Worm (Caenorhabditis elegans) whole organism, L1 larva: Measurements from ENCODE around the gene T19D12.4.

Experiments used
- C34B4.2 ChIP-seq: sonication (generic microtip); optimal IDR thresholded peaks from 2 replicates; lab custom pipeline; 2017; ENCODE audit warnings: mild to moderate bottlenecking, missing genetic modification characterization, missing compliant biosample characterization
- F16B12.6 ChIP-seq: fragments of 150-350 bp; optimal IDR thresholded peaks from 2 replicates; lab custom pipeline; 2014; ENCODE audit warnings: missing biosample characterization, missing genetic modification characterization
- Y116A8C.19 ChIP-seq: sonication (generic microtip); optimal IDR thresholded peaks from 2 replicates; lab custom pipeline; 2016; ENCODE audit warnings: missing compliant biosample characterization, missing genetic modification characterization, borderline replicate concordance
- aly-2 ChIP-seq: fragments of 150-350 bp; optimal IDR thresholded peaks from 2 replicates; lab custom pipeline; 2014; ENCODE audit warnings: missing biosample characterization, missing genetic modification characterization
- blmp-1 ChIP-seq: fragments of 150-350 bp; optimal IDR thresholded peaks from 2 replicates; lab custom pipeline; 2014; ENCODE audit warnings: missing biosample characterization, missing genetic modification characterization
- ceh-63 ChIP-seq: fragments of 200-800 bp; sonication (Bioruptor generic); optimal IDR thresholded peaks from 2 replicates; lab custom pipeline; 2018; ENCODE audit warnings: mild to moderate bottlenecking, missing genetic modification characterization, missing compliant biosample characterization
- ceh-8 ChIP-seq: fragments of 200-800 bp; sonication (Bioruptor generic); optimal IDR thresholded peaks from 2 replicates; lab custom pipeline; 2018; ENCODE audit warnings: mild to moderate bottlenecking, missing genetic modification characterization, moderate library complexity, missing compliant biosample characterization
- ceh-82 ChIP-seq, 3 experiments: fragments of 150-350 bp in 1 of 3; sonication (generic microtip) in 2 of 3; optimal IDR thresholded peaks; 2 replicates each; lab custom pipeline; 2014 to 2017; ENCODE audit warnings: missing biosample characterization in 3 of 3, missing genetic modification characterization in 3 of 3
- dpl-1 ChIP-seq, 3 experiments: fragments of 150-350 bp in 2 of 3; sonication (generic microtip) in 1 of 3; optimal IDR thresholded peaks; 2 replicates each; lab custom pipeline; 2014 to 2017; ENCODE audit warnings: missing biosample characterization in 3 of 3, missing genetic modification characterization in 3 of 3, missing genetic modification reagents in 3 of 3
- efl-1 ChIP-seq, 4 experiments: fragments of 150-350 bp; optimal IDR thresholded peaks in 3 of 4; peaks in 1 of 4; 1 replicate in 1 of 4; 2 replicates in 3 of 4; lab custom pipeline; 2014; ENCODE audit warnings: missing biosample characterization in 2 of 4, missing genetic modification characterization in 2 of 4, missing genetic modification reagents in 2 of 4
- efl-3 ChIP-seq: fragments of 200-800 bp; sonication (Bioruptor generic); optimal IDR thresholded peaks from 2 replicates; lab custom pipeline; 2018; ENCODE audit warnings: mild to moderate bottlenecking, missing genetic modification characterization, missing compliant biosample characterization
- elt-2 ChIP-seq: sonication (generic microtip); optimal IDR thresholded peaks from 2 replicates; lab custom pipeline; 2016; ENCODE audit warnings: missing genetic modification characterization, mild to moderate bottlenecking, inconsistent platforms, missing compliant biosample characterization, missing genetic modification reagents
- fkh-8 ChIP-seq: sonication (generic microtip); optimal IDR thresholded peaks from 2 replicates; lab custom pipeline; 2016; ENCODE audit warnings: mild to moderate bottlenecking, missing genetic modification characterization, missing compliant biosample characterization
- fos-1 ChIP-seq: fragments of 150-350 bp; optimal IDR thresholded peaks from 2 replicates; lab custom pipeline; 2014; ENCODE audit warnings: missing biosample characterization, missing genetic modification characterization
- hlh-4 ChIP-seq: sonication (generic microtip); optimal IDR thresholded peaks from 2 replicates; lab custom pipeline; 2016; ENCODE audit warnings: mild to moderate bottlenecking, missing genetic modification characterization, missing compliant biosample characterization
- hpl-2 ChIP-seq: fragments of 150-350 bp; optimal IDR thresholded peaks from 2 replicates; lab custom pipeline; 2014; ENCODE audit warnings: missing biosample characterization, missing genetic modification reagents, missing genetic modification characterization
- lin-14 ChIP-seq: fragments of 200-800 bp; sonication (Bioruptor generic); optimal IDR thresholded peaks from 2 replicates; lab custom pipeline; 2018; ENCODE audit warnings: mild to moderate bottlenecking, missing genetic modification characterization, moderate library complexity, missing compliant biosample characterization
- lin-15B ChIP-seq: fragments of 150-350 bp; sonication (generic microtip); optimal IDR thresholded peaks from 3 replicates; lab custom pipeline; 2014; ENCODE audit warnings: missing biosample characterization, missing genetic modification characterization
- lin-35 ChIP-seq, 2 experiments: fragments of 150-350 bp; optimal IDR thresholded peaks; 2 replicates each; lab custom pipeline; 2014; ENCODE audit warnings: missing biosample characterization in 2 of 2, missing genetic modification characterization in 2 of 2, missing genetic modification reagents in 2 of 2
- lsy-2 ChIP-seq, 2 experiments: fragments of 150-350 bp; optimal IDR thresholded peaks; 2 replicates each; lab custom pipeline; 2014; ENCODE audit warnings: missing biosample characterization in 2 of 2, missing genetic modification characterization in 2 of 2
- mdl-1 ChIP-seq, 2 experiments: fragments of 150-350 bp; optimal IDR thresholded peaks; 2 replicates each; lab custom pipeline; 2014 to 2017; ENCODE audit warnings: missing biosample characterization in 2 of 2, missing genetic modification characterization in 2 of 2, inconsistent platforms in 1 of 2
- mef-2 ChIP-seq: fragments of 150-350 bp; optimal IDR thresholded peaks from 2 replicates; lab custom pipeline; 2014; ENCODE audit warnings: missing biosample characterization, missing genetic modification characterization
- nhr-11 ChIP-seq: fragments of 150-350 bp; optimal IDR thresholded peaks from 2 replicates; lab custom pipeline; 2014; ENCODE audit warnings: missing biosample characterization, missing genetic modification characterization
- nhr-19 ChIP-seq: fragments of 200-800 bp; sonication (Bioruptor generic); conservative IDR thresholded peaks from 2 replicates; pipeline ENCODE4 v1.3.6; 2022; ENCODE audit warnings: missing genetic modification characterization, missing compliant biosample characterization
- nhr-20 ChIP-seq: sonication (generic microtip); optimal IDR thresholded peaks from 2 replicates; lab custom pipeline; 2016; ENCODE audit warnings: mild to moderate bottlenecking, missing genetic modification characterization, missing compliant biosample characterization
- nhr-47 ChIP-seq: sonication (generic microtip); optimal IDR thresholded peaks from 2 replicates; lab custom pipeline; 2016; ENCODE audit warnings: mild to moderate bottlenecking, missing genetic modification characterization, moderate library complexity, missing compliant biosample characterization
- nhr-71 ChIP-seq: sonication (generic microtip); optimal IDR thresholded peaks from 2 replicates; lab custom pipeline; 2016; ENCODE audit warnings: mild to moderate bottlenecking, missing genetic modification characterization, moderate library complexity, missing compliant biosample characterization
- nhr-77 ChIP-seq: fragments of 150-350 bp; optimal IDR thresholded peaks from 2 replicates; lab custom pipeline; 2014; ENCODE audit warnings: missing biosample characterization, missing genetic modification characterization
- nhr-85 ChIP-seq: sonication (generic microtip); peaks from one replicate; lab custom pipeline; 2016; ENCODE audit warnings: missing genetic modification characterization, inconsistent platforms, missing compliant biosample characterization
- rnt-1 ChIP-seq: sonication (generic microtip); optimal IDR thresholded peaks from 2 replicates; lab custom pipeline; 2016; ENCODE audit warnings: mild to moderate bottlenecking, missing genetic modification characterization, moderate library complexity, missing compliant biosample characterization
- snu-23 ChIP-seq: sonication (generic microtip); optimal IDR thresholded peaks from 2 replicates; lab custom pipeline; 2016; ENCODE audit warnings: missing genetic modification characterization, missing compliant biosample characterization
- sox-4 ChIP-seq: sonication (generic microtip); optimal IDR thresholded peaks from 2 replicates; lab custom pipeline; 2016; ENCODE audit warnings: missing genetic modification characterization, missing compliant biosample characterization
- swsn-7 ChIP-seq: sonication (generic microtip); optimal IDR thresholded peaks from 2 replicates; lab custom pipeline; 2016; ENCODE audit warnings: missing genetic modification characterization, missing compliant biosample characterization
- tbx-2 ChIP-seq: sonication (generic microtip); optimal IDR thresholded peaks from 2 replicates; lab custom pipeline; 2016; ENCODE audit warnings: missing genetic modification characterization, missing compliant biosample characterization
- unc-30 ChIP-seq: sonication (generic microtip); optimal IDR thresholded peaks from 2 replicates; lab custom pipeline; 2017; ENCODE audit warnings: missing biosample characterization, missing genetic modification characterization
- unc-86 ChIP-seq: sonication (generic microtip); optimal IDR thresholded peaks from 2 replicates; lab custom pipeline; 2016; ENCODE audit warnings: missing genetic modification characterization, missing compliant biosample characterization
- unc-98 ChIP-seq: fragments of 200-800 bp; sonication (Bioruptor generic); IDR thresholded peaks from 2 replicates; pipeline ENCODE4 v1.3.6; 2022; ENCODE audit warnings: missing genetic modification characterization, missing compliant biosample characterization
- vab-15 ChIP-seq: sonication (generic microtip); optimal IDR thresholded peaks from 2 replicates; lab custom pipeline; 2017; ENCODE audit warnings: missing genotype, mild to moderate bottlenecking, missing genetic modification characterization, missing compliant biosample characterization
- zip-4 ChIP-seq: fragments of 200-800 bp; sonication (Bioruptor generic); optimal IDR thresholded peaks from 2 replicates; lab custom pipeline; 2018; ENCODE audit warnings: mild to moderate bottlenecking, missing genetic modification characterization, moderate library complexity, missing compliant biosample characterization
- ztf-4 ChIP-seq: fragments of 150-350 bp; optimal IDR thresholded peaks from 2 replicates; lab custom pipeline; 2014; ENCODE audit warnings: missing biosample characterization, missing genetic modification characterization

Gene T19D12.4

DNA sequence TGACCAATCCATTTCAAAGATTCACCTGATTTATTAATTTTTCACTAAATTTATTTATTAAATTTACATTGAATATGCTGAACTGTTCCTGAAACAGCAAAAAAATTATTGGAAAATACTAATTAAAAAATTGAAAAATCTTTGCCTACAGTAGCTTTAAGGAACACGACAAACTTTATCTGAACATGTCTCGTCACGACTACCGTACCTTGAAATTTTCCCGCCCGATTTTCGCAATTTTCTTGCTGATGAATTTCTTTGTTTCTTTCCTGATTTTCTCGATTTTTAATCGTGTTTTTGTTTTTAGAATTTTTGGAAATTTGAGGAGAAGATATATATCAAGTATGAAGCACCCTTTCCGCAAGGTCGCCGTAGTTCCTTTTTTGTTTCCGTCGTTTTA lies 52.0 kb downstream of the T19D12.4 start:
- TF ChIP-seq nhr-85 (tag; lab: Kevin White, UChicago) (peak; percentile 13), ceh-63 (GFP tag; lab: Kevin White, UChicago) (no peak)

DNA sequence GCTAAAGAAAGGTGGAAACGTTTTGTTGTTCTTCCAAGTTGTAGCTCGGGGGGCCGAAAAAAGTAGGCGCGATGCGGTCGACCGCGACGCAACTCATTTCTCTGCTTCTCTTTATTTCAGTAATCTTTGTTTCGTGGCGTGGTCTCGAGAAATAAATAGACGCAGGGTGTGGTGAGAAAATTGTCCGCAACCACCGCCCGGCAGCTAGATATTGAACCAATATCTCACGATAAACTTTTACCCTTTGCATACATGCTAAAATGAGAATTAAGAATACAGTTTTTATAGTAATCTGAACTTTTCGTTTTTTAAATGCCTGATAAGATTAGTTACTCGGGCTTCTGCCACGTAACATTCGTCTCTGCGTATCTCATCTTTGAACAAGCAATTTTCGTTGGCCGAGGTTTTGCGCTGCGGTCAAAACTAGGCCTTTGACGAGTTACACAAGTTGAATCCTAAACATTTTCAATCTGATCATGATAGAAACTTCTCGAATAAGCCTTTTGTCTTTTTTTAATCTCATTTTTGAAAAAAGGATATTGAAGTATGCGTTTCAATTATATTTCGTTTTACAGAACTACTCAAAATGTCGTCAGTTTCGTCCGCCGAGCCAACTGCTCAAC lies 52.9 kb downstream of the T19D12.4 start, which contains the start of gene gyf-1:
Gene gyf-1 (plus strand): TSS at position 573 of the 623 bp plus-strand sequence.
- TF ChIP-seq hpl-2 (GFP tag; lab: Kevin White, UChicago) (no peak), efl-3 (GFP tag; lab: Kevin White, UChicago) (no peak), snu-23 (GFP tag; lab: Kevin White, UChicago) (peak; percentile 39), aly-2 (tag; lab: Kevin White, UChicago) (peak; percentile 3), mef-2 (tag; lab: Kevin White, UChicago) (no peak), fos-1 (tag; lab: Kevin White, UChicago) (no peak), rnt-1 (peak; percentile 50), nhr-19 (GFP tag; lab: Robert Waterston, UW) (no peak), C34B4.2 (tag; lab: Kevin White, UChicago) (no peak), lin-14 (GFP tag; lab: Kevin White, UChicago) (peak; percentile 76), ztf-4 (tag; lab: Kevin White, UChicago) (no peak), elt-2 (tag; lab: Kevin White, UChicago) (peak; percentile 17), tbx-2 (tag; lab: Kevin White, UChicago) (peak; percentile 24), nhr-85 (tag; lab: Kevin White, UChicago) (no peak), unc-98 (GFP tag; lab: Robert Waterston, UW) (no peak), hlh-4 (tag; lab: Kevin White, UChicago) (no peak), lin-35 (GFP tag; optimal IDR thresholded peaks at IDR 0.05; lab: Kevin White, UChicago) (peak in 1 of 2 experiments; percentile 32), sox-4 (no peak), nhr-71 (tag; lab: Kevin White, UChicago) (peak; percentile 57), nhr-77 (tag; lab: Kevin White, UChicago) (peak; percentile 8), nhr-20 (tag; lab: Kevin White, UChicago) (peak; percentile 46), zip-4 (GFP tag; lab: Kevin White, UChicago) (no peak), Y116A8C.19 (tag; lab: Kevin White, UChicago) (no peak), lin-15B (peak; percentile 58), unc-30 (tag; lab: Kevin White, UChicago) (no peak), F16B12.6 (tag; lab: Kevin White, UChicago) (peak; percentile 23), nhr-47 (peak; percentile 37), ceh-82 (tag; optimal IDR thresholded peaks at IDR 0.05; lab: Kevin White, UChicago) (peak in 1 of 3 experiments; percentile 53), nhr-11 (tag; lab: Kevin White, UChicago) (no peak), fkh-8 (peak; percentile 47), unc-86 (no peak), efl-1 (optimal IDR thresholded peaks at IDR 0.05; lab: Kevin White, UChicago) (peak; percentile 36 to 38), efl-1 (GFP tag; optimal IDR thresholded peaks at IDR 0.05 in 1 of 2; lab: Kevin White, UChicago) (peak; percentile 13 to 29), blmp-1 (tag; lab: Kevin White, UChicago) (peak; percentile 10), dpl-1 (GFP tag; optimal IDR thresholded peaks at IDR 0.05; lab: Kevin White, UChicago) (peak in 2 of 3 experiments; percentile 5 to 14), mdl-1 (tag; optimal IDR thresholded peaks at IDR 0.05; lab: Kevin White, UChicago) (peak in 1 of 2 experiments; percentile 55), ceh-8 (GFP tag; lab: Kevin White, UChicago) (no peak), swsn-7 (tag; lab: Kevin White, UChicago) (peak; percentile 30), vab-15 (tag; lab: Kevin White, UChicago) (peak; percentile 10), lsy-2 (tag; optimal IDR thresholded peaks at IDR 0.05; lab: Kevin White, UChicago) (peak in 1 of 2 experiments; percentile 51)
